Worm (Caenorhabditis elegans): ENCODE data around the gene C34E10.10.

The C34E10.10 gene

ce11 chrIII:5180588-5180987 lies 47.1 kb downstream of the C34E10.10 start:
- peak; percentile 31 for TF ChIP-seq unc-120 (tag; optimal IDR thresholded peaks at IDR 0.05; ENCODE audit: poor library complexity, severe bottlenecking)
- no peak for TF ChIP-seq flh-1 (GFP tag; optimal IDR thresholded peaks at IDR 0.05)

ce11 chrIII:5179166-5179565 lies 48.5 kb downstream of the C34E10.10 start:
- no peak for TF ChIP-seq nhr-12 (tag; optimal IDR thresholded peaks at IDR 0.05)
- no peak for TF ChIP-seq mep-1 (tag; optimal IDR thresholded peaks at IDR 0.05)
- TF ChIP-seq sptf-1 (tag; optimal IDR thresholded peaks at IDR 0.05) = no peak
- TF ChIP-seq nhr-2 (tag; optimal IDR thresholded peaks at IDR 0.05) = no peak
- TF ChIP-seq ceh-39 (tag; optimal IDR thresholded peaks at IDR 0.05) = no peak
- TF ChIP-seq unc-120 (tag; optimal IDR thresholded peaks at IDR 0.05; ENCODE audit: poor library complexity, severe bottlenecking) = no peak
- TF ChIP-seq ztf-11 (tag; optimal IDR thresholded peaks at IDR 0.05) = no peak
- TF ChIP-seq mab-5 (tag; optimal IDR thresholded peaks at IDR 0.05) = no peak
- TF ChIP-seq unc-62 (GFP tag; optimal IDR thresholded peaks at IDR 0.05) = no peak
- no peak for TF ChIP-seq tbx-8 (GFP tag; optimal IDR thresholded peaks at IDR 0.05)
- no peak for TF ChIP-seq lsy-2 (tag; optimal IDR thresholded peaks at IDR 0.05)

Data from whole organism, mixed stage, embryonic.